Fruit fly (Drosophila melanogaster) whole organism, adult: Measurements from ENCODE around the gene Swip-1.

Experiments used
- CG12768 ChIP-seq: fragments of 200-800 bp; sonication (Bioruptor generic); optimal IDR thresholded peaks from 2 replicates; lab custom pipeline; 2017; ENCODE audit warnings: missing biosample characterization, missing genetic modification characterization, mild to moderate bottlenecking, moderate library complexity, missing genetic modification reagents
- CG33017 ChIP-seq: fragments of 200-800 bp; sonication (Bioruptor generic); optimal IDR thresholded peaks from 2 replicates; lab custom pipeline; 2018; ENCODE audit warnings: missing biosample characterization, mild to moderate bottlenecking, missing genetic modification characterization, moderate library complexity
- CG7101 ChIP-seq: fragments of 200-800 bp; sonication (Bioruptor generic); optimal IDR thresholded peaks from 2 replicates; lab custom pipeline; 2018; ENCODE audit warnings: missing biosample characterization, mild to moderate bottlenecking, missing genetic modification characterization, moderate library complexity
- Clk ChIP-seq: fragments of 200-800 bp; sonication (Bioruptor generic); optimal IDR thresholded peaks from 2 replicates; lab custom pipeline; 2017; ENCODE audit warnings: missing biosample characterization, missing genetic modification characterization
- Mnt ChIP-seq: fragments of 200-800 bp; sonication (Bioruptor generic); optimal IDR thresholded peaks from 2 replicates; lab custom pipeline; 2016; ENCODE audit warnings: missing biosample characterization, mild to moderate bottlenecking, missing genetic modification characterization
- cic ChIP-seq: fragments of 200-800 bp; sonication (Bioruptor generic); optimal IDR thresholded peaks from 2 replicates; lab custom pipeline; 2017; ENCODE audit warnings: missing biosample characterization, mild to moderate bottlenecking, missing genetic modification characterization, moderate library complexity
- cnc ChIP-seq, 2 experiments: fragments of >200 bp; optimal IDR thresholded peaks; 2 replicates each; lab custom pipeline; 2017
- kay ChIP-seq: fragments of 200-800 bp; sonication (Bioruptor generic); peaks from one replicate; lab custom pipeline; 2016; ENCODE audit warnings: missing biosample characterization, missing genetic modification characterization, borderline replicate concordance

- TF ChIP-seq CG33017 (tag; lab: Kevin White, UChicago) (no peak), CG12768 (GFP tag; lab: Kevin White, UChicago) (no peak), cic (no peak), Clk (GFP tag; lab: Kevin White, UChicago) (no peak), Mnt (no peak), cnc (optimal IDR thresholded peaks at IDR 0.05; lab: Kevin White, UChicago) (no peak), kay (GFP tag; lab: Kevin White, UChicago) (no peak), CG7101 (no peak)
Observed at dm6 chr2L:18990720-18991119, 3.6 kb upstream of the Swip-1 start, which contains the start of gene CG15169.
